Fruit fly (Drosophila melanogaster): ENCODE measurements around the gene Mur18B.
A peak's percentile ranks its signal among the peaks of the same experiment; 100 is the strongest.

- TF ChIP-seq usp (GFP tag; optimal IDR thresholded peaks at IDR 0.05) (no peak), br (GFP tag; optimal IDR thresholded peaks at IDR 0.05) (peak; percentile 83), jim (GFP tag; optimal IDR thresholded peaks at IDR 0.05) (no peak)
Observed at dm6 chrX:19187624-19188085, 25.4 kb upstream of the Mur18B start, which contains the start of gene Mec2.

All from whole organism, wandering third instar larva.